Worm (Caenorhabditis elegans): Measurements from ENCODE around the gene pgp-3.

ce11 chrX:11383359-11383758 lies 31.4 kb downstream of the pgp-3 start:
- TF ChIP-seq odd-2 (tag; optimal IDR thresholded peaks at IDR 0.05) = no peak
- TF ChIP-seq tbx-2 (tag; optimal IDR thresholded peaks at IDR 0.05) = no peak
- no peak for TF ChIP-seq che-1 (tag; optimal IDR thresholded peaks at IDR 0.05)
- no peak for TF ChIP-seq unc-42 (tag; optimal IDR thresholded peaks at IDR 0.05)

All from whole organism, late embryonic.